Worm (Caenorhabditis elegans) whole organism, mixed stage, embryonic: Measurements from ENCODE around the gene sto-3.

Experiments used
- M03D4.4 ChIP-seq: sonication (generic microtip); optimal IDR thresholded peaks from 2 replicates; lab custom pipeline; 2017; ENCODE audit warnings: mild to moderate bottlenecking, missing genetic modification characterization, missing compliant biosample characterization
- bed-3 ChIP-seq: fragments of 200-800 bp; sonication (Bioruptor generic); optimal IDR thresholded peaks from 3 replicates; lab custom pipeline; 2018; ENCODE audit warnings: mild to moderate bottlenecking, missing genetic modification characterization, moderate library complexity, missing compliant biosample characterization
- blmp-1 ChIP-seq: fragments of 150-350 bp; optimal IDR thresholded peaks from 2 replicates; lab custom pipeline; 2014; ENCODE audit warnings: missing biosample characterization, missing genetic modification characterization
- ceh-39 ChIP-seq: fragments of 150-350 bp; optimal IDR thresholded peaks from 2 replicates; lab custom pipeline; 2014; ENCODE audit warnings: missing biosample characterization, missing genetic modification characterization
- ceh-43 ChIP-seq: fragments of 200-800 bp; sonication (Bioruptor generic); optimal IDR thresholded peaks from 2 replicates; lab custom pipeline; 2018; ENCODE audit warnings: mild to moderate bottlenecking, missing genetic modification characterization, moderate library complexity, missing compliant biosample characterization
- ceh-83 ChIP-seq: fragments of 200-800 bp; sonication (Bioruptor generic); optimal IDR thresholded peaks from 2 replicates; lab custom pipeline; 2018; ENCODE audit warnings: mild to moderate bottlenecking, missing genetic modification characterization, missing compliant biosample characterization
- ces-1 ChIP-seq: fragments of 150-350 bp; optimal IDR thresholded peaks from 2 replicates; lab custom pipeline; 2014; ENCODE audit warnings: missing biosample characterization, missing genetic modification reagents, missing genetic modification characterization
- cnd-1 ChIP-seq: fragments of 200-800 bp; sonication (Bioruptor generic); optimal IDR thresholded peaks from 2 replicates; lab custom pipeline; 2018; ENCODE audit warnings: mild to moderate bottlenecking, missing genetic modification characterization, missing compliant biosample characterization
- drap-1 ChIP-seq: fragments of 200-800 bp; sonication (Bioruptor generic); optimal IDR thresholded peaks from 3 replicates; lab custom pipeline; 2018; ENCODE audit warnings: mild to moderate bottlenecking, missing genetic modification characterization, missing compliant biosample characterization
- elt-1 ChIP-seq: sonication (generic microtip); optimal IDR thresholded peaks from 2 replicates; lab custom pipeline; 2017; ENCODE audit warnings: missing genetic modification characterization, mild to moderate bottlenecking, missing compliant biosample characterization, antibody characterized with exemption, moderate library complexity, borderline replicate concordance; ENCODE audit not compliant: insufficient read depth
- elt-3 ChIP-seq: fragments of 150-350 bp; optimal IDR thresholded peaks from 2 replicates; lab custom pipeline; 2014; ENCODE audit warnings: missing biosample characterization, missing genetic modification characterization
- flh-1 ChIP-seq: fragments of 200-800 bp; sonication (Bioruptor generic); optimal IDR thresholded peaks from 2 replicates; lab custom pipeline; 2018; ENCODE audit warnings: mild to moderate bottlenecking, missing genetic modification characterization, moderate library complexity, missing compliant biosample characterization
- ham-2 ChIP-seq: fragments of 200-800 bp; sonication (Bioruptor generic); optimal IDR thresholded peaks from 2 replicates; lab custom pipeline; 2018; ENCODE audit warnings: mild to moderate bottlenecking, missing genetic modification characterization, missing compliant biosample characterization
- hlh-1 ChIP-seq: fragments of 150-350 bp; optimal IDR thresholded peaks from 2 replicates; lab custom pipeline; 2014; ENCODE audit warnings: missing biosample characterization, missing genetic modification reagents, missing genetic modification characterization
- lin-13 ChIP-seq: fragments of 150-350 bp; optimal IDR thresholded peaks from 2 replicates; lab custom pipeline; 2014; ENCODE audit warnings: missing biosample characterization, missing genetic modification characterization
- lin-32 ChIP-seq: fragments of 200-800 bp; sonication (Bioruptor generic); optimal IDR thresholded peaks from 2 replicates; lab custom pipeline; 2018; ENCODE audit warnings: mild to moderate bottlenecking, missing genetic modification characterization, missing compliant biosample characterization
- lsy-2 ChIP-seq: fragments of 150-350 bp; optimal IDR thresholded peaks from 2 replicates; lab custom pipeline; 2014; ENCODE audit warnings: missing biosample characterization, missing genetic modification characterization
- mab-5 ChIP-seq: fragments of 150-350 bp; optimal IDR thresholded peaks from 2 replicates; lab custom pipeline; 2014; ENCODE audit warnings: missing biosample characterization, missing genetic modification characterization
- mep-1 ChIP-seq: fragments of 150-350 bp; optimal IDR thresholded peaks from 2 replicates; lab custom pipeline; 2017; ENCODE audit warnings: missing biosample characterization, missing genetic modification reagents, missing genetic modification characterization, inconsistent platforms
- mls-2 ChIP-seq: sonication (generic microtip); optimal IDR thresholded peaks from 2 replicates; lab custom pipeline; 2016; ENCODE audit warnings: mild to moderate bottlenecking, missing genetic modification characterization, moderate library complexity, missing compliant biosample characterization
- nhr-12 ChIP-seq: fragments of 150-350 bp; optimal IDR thresholded peaks from 2 replicates; lab custom pipeline; 2014; ENCODE audit warnings: missing biosample characterization, missing genetic modification characterization
- nhr-2 ChIP-seq: fragments of 150-350 bp; optimal IDR thresholded peaks from 2 replicates; lab custom pipeline; 2014; ENCODE audit warnings: missing biosample characterization, missing genetic modification characterization
- nhr-237 ChIP-seq: fragments of 150-350 bp; optimal IDR thresholded peaks from 2 replicates; lab custom pipeline; 2014; ENCODE audit warnings: missing biosample characterization, missing genetic modification characterization
- nhr-28 ChIP-seq: fragments of 150-350 bp; optimal IDR thresholded peaks from 2 replicates; lab custom pipeline; 2014; ENCODE audit warnings: missing biosample characterization, missing genetic modification characterization
- nhr-76 ChIP-seq: sonication (generic microtip); optimal IDR thresholded peaks from 2 replicates; lab custom pipeline; 2017; ENCODE audit warnings: missing biosample characterization, missing genetic modification characterization
- pha-4 ChIP-seq: fragments of 150-350 bp; optimal IDR thresholded peaks from 2 replicates; lab custom pipeline; 2018; ENCODE audit warnings: missing biosample characterization, missing genetic modification reagents, missing genetic modification characterization
- sem-2 ChIP-seq: fragments of 200-800 bp; sonication (Bioruptor generic); optimal IDR thresholded peaks from 2 replicates; lab custom pipeline; 2018; ENCODE audit warnings: mild to moderate bottlenecking, missing genetic modification characterization, missing compliant biosample characterization
- snpc-4 ChIP-seq: fragments of 150-350 bp; optimal IDR thresholded peaks from 2 replicates; lab custom pipeline; 2014; ENCODE audit warnings: missing biosample characterization, missing genetic modification characterization
- sptf-1 ChIP-seq: sonication (generic microtip); optimal IDR thresholded peaks from 2 replicates; lab custom pipeline; 2017; ENCODE audit warnings: mild to moderate bottlenecking, missing genetic modification characterization, moderate library complexity, missing compliant biosample characterization
- tbx-8 ChIP-seq: fragments of 200-800 bp; sonication (Bioruptor generic); optimal IDR thresholded peaks from 2 replicates; lab custom pipeline; 2018; ENCODE audit warnings: mild to moderate bottlenecking, missing genetic modification characterization, moderate library complexity, missing compliant biosample characterization
- unc-120 ChIP-seq: sonication (generic microtip); optimal IDR thresholded peaks from 2 replicates; lab custom pipeline; 2017; ENCODE audit warnings: missing genetic modification characterization, missing compliant biosample characterization; ENCODE audit not compliant: poor library complexity, severe bottlenecking
- unc-39 ChIP-seq: fragments of 150-350 bp; optimal IDR thresholded peaks from 2 replicates; lab custom pipeline; 2014; ENCODE audit warnings: missing biosample characterization, missing genetic modification characterization
- unc-62 ChIP-seq: fragments of 150-350 bp; optimal IDR thresholded peaks from 2 replicates; lab custom pipeline; 2014; ENCODE audit warnings: missing biosample characterization, missing genetic modification reagents, missing genetic modification characterization
- zip-8 ChIP-seq: fragments of 150-350 bp; optimal IDR thresholded peaks from 2 replicates; lab custom pipeline; 2014; ENCODE audit warnings: missing biosample characterization, missing genetic modification characterization
- ztf-11 ChIP-seq: fragments of 150-350 bp; optimal IDR thresholded peaks from 2 replicates; lab custom pipeline; 2014; ENCODE audit warnings: missing biosample characterization, missing genetic modification characterization

The sto-3 gene

DNA sequence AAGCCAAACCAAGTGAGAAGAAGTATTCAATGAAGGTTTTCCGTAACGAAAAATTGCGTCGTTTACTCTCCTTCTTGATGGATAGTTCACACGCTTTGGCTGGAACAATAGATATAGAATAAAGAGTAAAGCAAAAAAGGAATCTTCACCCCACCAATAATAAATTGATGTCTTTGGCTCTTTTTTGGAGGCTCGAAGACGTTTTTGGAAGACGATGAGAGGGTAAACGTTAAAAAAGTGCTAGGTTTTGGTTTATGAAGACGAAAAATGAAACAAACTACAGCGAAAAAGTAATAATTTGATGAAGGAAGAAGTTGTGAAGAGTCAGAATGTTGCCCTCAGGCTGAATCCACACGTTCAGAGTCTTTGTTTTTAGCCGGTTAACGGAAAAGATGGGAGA, at the start of gene sto-3:
TSS of gene sto-3 (minus strand) at position 101 of the 400 bp plus-strand sequence.
- TF ChIP-seq ham-2 (no peak), flh-1 (GFP tag; lab: Kevin White, UChicago) (no peak), zip-8 (tag; lab: Kevin White, UChicago) (no peak), nhr-12 (tag; lab: Kevin White, UChicago) (no peak), ceh-83 (no peak), mls-2 (tag; lab: Kevin White, UChicago) (no peak), pha-4 (no peak), elt-3 (no peak), blmp-1 (tag; lab: Kevin White, UChicago) (no peak), hlh-1 (no peak), unc-120 (no peak), unc-62 (GFP tag; lab: Kevin White, UChicago) (no peak), nhr-76 (tag; lab: Kevin White, UChicago) (no peak), cnd-1 (no peak), unc-39 (no peak), sptf-1 (tag; lab: Kevin White, UChicago) (no peak), lsy-2 (no peak), nhr-28 (tag; lab: Kevin White, UChicago) (no peak), lin-32 (GFP tag; lab: Kevin White, UChicago) (no peak)
- TF ChIP-seq, all 35 proteins: peak for 0

DNA sequence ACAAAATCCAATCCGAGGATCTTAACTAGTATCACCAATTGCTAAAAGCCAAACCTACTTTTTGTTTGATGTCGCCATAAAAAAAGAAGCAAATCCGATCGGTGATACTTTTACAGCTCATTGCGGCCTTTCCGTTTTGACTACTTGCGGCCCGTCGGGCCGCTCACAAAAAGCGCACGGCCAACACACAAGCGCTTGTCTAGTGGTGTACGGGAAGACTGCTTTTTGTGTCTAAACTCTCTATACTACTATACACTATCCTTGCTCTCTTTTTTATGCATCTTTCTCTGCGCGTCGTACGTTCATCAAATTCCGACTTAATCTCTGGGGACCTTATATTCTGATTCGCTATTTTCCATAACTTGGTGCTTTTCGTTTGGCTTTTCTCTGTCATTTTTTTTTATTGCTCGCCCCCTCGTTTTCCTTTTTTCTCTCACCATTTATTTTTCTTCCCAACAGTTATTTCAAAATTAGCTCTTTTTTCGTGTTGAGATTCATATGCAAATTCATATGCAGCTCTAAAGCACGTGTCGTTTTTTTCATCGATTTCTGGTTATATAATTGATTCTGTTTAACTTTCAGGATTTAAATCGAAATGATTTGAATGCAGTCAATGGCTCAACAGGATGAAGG, 44.8 kb upstream of the sto-3 start, which contains the start of gene noca-2:
TSS of gene noca-2 (plus strand) at position 583 of the 633 bp plus-strand sequence.
- no peak for TF ChIP-seq tbx-8 (GFP tag; lab: Kevin White, UChicago)
- peak; percentile 25 for TF ChIP-seq lsy-2
- TF ChIP-seq mep-1 (tag; lab: Kevin White, UChicago): peak; percentile 12
- peak; percentile 83 for TF ChIP-seq ham-2
- peak; percentile 83 for TF ChIP-seq ces-1 (GFP tag; lab: Kevin White, UChicago)
- peak; percentile 16 for TF ChIP-seq unc-120
- TF ChIP-seq hlh-1: peak; percentile 23
- no peak for TF ChIP-seq pha-4
- TF ChIP-seq lin-32 (GFP tag; lab: Kevin White, UChicago): no peak

DNA sequence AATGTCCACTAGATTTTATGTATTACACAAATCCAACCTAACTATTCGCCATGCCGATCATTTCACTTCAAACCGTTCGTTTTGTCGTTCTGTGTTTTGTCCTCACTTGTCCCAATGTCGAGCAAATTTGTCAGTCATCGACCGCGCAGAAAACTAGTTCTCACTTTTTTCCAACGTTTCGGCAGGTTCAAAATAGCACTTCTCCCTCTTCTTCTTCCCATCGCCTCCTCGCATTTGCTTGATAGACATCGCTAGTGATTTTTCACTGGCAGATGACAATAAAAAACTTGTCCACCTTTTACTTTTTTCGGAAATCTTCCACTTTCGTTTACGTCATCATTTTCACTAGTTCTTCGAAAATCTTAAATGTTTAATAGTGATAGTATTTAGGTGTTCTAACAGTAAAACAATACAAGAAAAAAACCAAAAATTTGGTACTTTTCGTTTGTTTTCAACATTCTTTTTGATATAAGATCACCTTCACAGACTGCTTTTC, 43.7 kb upstream of the sto-3 start:
- TF ChIP-seq unc-120 (no peak), sptf-1 (tag; lab: Kevin White, UChicago) (no peak), nhr-76 (tag; lab: Kevin White, UChicago) (no peak), tbx-8 (GFP tag; lab: Kevin White, UChicago) (no peak), nhr-12 (tag; lab: Kevin White, UChicago) (no peak), unc-39 (no peak), elt-1 (tag; lab: Kevin White, UChicago) (no peak), lin-13 (no peak), elt-3 (no peak), lin-32 (GFP tag; lab: Kevin White, UChicago) (no peak), M03D4.4 (tag; lab: Kevin White, UChicago) (no peak), zip-8 (tag; lab: Kevin White, UChicago) (no peak), bed-3 (GFP tag; lab: Kevin White, UChicago) (no peak), drap-1 (no peak), ham-2 (no peak), ceh-39 (tag; lab: Kevin White, UChicago) (no peak)

DNA sequence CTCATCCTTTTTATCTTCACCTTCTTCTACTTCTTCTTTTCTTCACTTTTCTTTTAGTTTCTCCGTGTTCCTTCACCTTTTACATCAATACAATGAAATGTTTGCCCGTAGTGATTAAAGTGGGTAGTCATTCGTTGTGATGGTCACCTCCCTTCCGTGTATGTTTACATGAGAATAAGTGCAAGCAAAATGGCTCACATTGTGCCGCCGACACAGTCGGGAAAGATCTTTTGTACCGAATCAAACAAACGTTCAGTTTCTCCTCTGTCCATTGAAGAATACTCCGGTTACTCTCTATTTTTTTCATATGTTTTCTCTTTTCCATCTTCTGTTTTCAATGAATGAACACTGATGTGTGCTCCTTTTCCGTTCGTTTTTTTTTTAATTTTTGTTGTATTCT, 42.3 kb upstream of the sto-3 start:
- no peak for TF ChIP-seq cnd-1
- peak; percentile 43 for TF ChIP-seq pha-4
- TF ChIP-seq ceh-83: no peak
- TF ChIP-seq, all 35 proteins: peak for 1

DNA sequence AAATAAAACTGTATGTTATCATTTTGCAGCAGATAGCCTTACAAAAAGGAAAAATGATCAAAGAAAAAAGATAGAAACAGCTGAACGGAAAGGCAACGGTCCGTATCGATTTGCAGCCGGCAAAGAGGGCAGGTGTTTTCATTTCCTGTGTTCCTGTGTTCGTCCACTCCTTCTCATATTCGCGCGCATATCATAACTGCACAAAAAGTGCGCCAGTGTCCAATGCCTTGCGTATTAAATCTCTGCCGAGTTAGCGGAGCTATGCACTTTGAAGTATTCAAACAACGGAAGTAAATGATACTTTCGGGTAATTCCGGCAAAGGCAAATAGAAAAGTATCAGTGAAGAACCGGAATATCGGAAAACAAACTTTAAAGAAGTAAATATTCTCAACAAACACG, 40.7 kb upstream of the sto-3 start:
- TF ChIP-seq snpc-4 (tag; lab: Kevin White, UChicago) (no peak), mls-2 (tag; lab: Kevin White, UChicago) (no peak), bed-3 (GFP tag; lab: Kevin White, UChicago) (no peak), lin-32 (GFP tag; lab: Kevin White, UChicago) (peak; percentile 22), ceh-43 (no peak), mep-1 (tag; lab: Kevin White, UChicago) (peak; percentile 70), drap-1 (peak; percentile 7), blmp-1 (tag; lab: Kevin White, UChicago) (no peak), nhr-237 (no peak), zip-8 (tag; lab: Kevin White, UChicago) (no peak), elt-3 (no peak), ceh-83 (no peak), nhr-28 (tag; lab: Kevin White, UChicago) (no peak), tbx-8 (GFP tag; lab: Kevin White, UChicago) (no peak), ces-1 (GFP tag; lab: Kevin White, UChicago) (no peak), ceh-39 (tag; lab: Kevin White, UChicago) (peak; percentile 46), nhr-12 (tag; lab: Kevin White, UChicago) (no peak), mab-5 (tag; lab: Kevin White, UChicago) (no peak), hlh-1 (no peak), M03D4.4 (tag; lab: Kevin White, UChicago) (peak; percentile 60), nhr-76 (tag; lab: Kevin White, UChicago) (no peak), ztf-11 (tag; lab: Kevin White, UChicago) (no peak), cnd-1 (peak; percentile 55), sptf-1 (tag; lab: Kevin White, UChicago) (no peak), sem-2 (GFP tag; lab: Kevin White, UChicago) (no peak), unc-62 (GFP tag; lab: Kevin White, UChicago) (no peak), lin-13 (peak; percentile 72), lsy-2 (no peak), elt-1 (tag; lab: Kevin White, UChicago) (no peak), nhr-2 (no peak), pha-4 (no peak), unc-39 (no peak), flh-1 (GFP tag; lab: Kevin White, UChicago) (no peak), ham-2 (no peak), unc-120 (no peak)
